Fruit fly (Drosophila melanogaster): Measurements from ENCODE around the gene Srp68.
A peak's percentile ranks its signal among the peaks of the same experiment; 100 is the strongest.

DNA sequence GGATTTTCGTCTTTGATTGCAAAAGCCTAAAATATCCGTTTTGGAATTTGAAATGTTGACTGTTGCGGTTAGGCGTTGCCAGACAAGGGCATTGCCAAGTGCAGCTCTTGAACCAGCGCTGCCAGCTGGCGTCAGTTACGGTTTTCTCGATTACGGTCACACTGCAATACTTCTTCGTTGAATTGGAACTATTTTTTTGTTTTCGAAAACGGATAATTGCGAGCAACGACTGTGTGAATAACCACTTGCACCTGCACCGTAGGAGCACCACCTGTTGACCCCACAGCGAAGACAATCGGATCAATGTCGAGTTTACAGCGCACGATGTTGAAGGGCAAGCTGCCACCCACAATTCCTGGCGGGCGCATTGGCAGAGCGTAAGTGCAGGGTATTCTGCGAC, 11.7 kb downstream of the Srp68 start, which contains the start of gene CG5068:
- peak in 1 of 2 experiments; percentile 47 for TF ChIP-seq CTCF (optimal IDR thresholded peaks at IDR 0.05)
- no peak for TF ChIP-seq CG8478 (optimal IDR thresholded peaks at IDR 0.05)

Data from S2 (cell line).